Fruit fly (Drosophila melanogaster): ENCODE measurements around the gene Prim1.

The Prim1 gene

dm6 chr3L:8360063-8360642 lies 20.0 kb downstream of the Prim1 start:
- TF ChIP-seq CG8478 (optimal IDR thresholded peaks at IDR 0.05) = no peak
- no peak for TF ChIP-seq CTCF (optimal IDR thresholded peaks at IDR 0.05)

DNA sequence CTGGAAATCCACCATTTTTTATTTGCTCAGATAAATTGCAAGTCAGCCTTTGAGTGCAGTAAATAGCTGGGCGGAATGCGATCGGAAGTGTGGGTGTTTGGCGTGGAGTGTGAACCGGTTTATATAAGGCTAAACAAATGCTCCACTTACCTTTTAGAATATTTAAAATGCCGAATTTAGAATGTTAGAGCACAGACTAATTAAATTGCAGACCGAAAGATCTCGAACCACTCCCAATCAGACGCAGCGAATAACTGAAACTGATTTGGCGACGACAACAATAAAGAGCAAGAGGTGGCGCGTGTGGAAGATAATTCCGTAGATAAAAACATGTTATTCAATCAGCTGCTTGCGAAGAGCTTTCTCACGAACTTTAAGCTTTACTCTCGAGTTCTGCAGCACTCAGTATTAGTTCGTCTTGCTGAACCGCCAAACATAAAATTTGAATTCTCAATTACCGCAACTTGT lies 20.6 kb downstream of the Prim1 start, which contains the start of gene Idh:
Gene Idh, minus strand, starts transcription at position 264 of the 468 bp plus-strand sequence.
- TF ChIP-seq CTCF (optimal IDR thresholded peaks at IDR 0.05) = no peak
- TF ChIP-seq CG8478 (optimal IDR thresholded peaks at IDR 0.05) = no peak

DNA sequence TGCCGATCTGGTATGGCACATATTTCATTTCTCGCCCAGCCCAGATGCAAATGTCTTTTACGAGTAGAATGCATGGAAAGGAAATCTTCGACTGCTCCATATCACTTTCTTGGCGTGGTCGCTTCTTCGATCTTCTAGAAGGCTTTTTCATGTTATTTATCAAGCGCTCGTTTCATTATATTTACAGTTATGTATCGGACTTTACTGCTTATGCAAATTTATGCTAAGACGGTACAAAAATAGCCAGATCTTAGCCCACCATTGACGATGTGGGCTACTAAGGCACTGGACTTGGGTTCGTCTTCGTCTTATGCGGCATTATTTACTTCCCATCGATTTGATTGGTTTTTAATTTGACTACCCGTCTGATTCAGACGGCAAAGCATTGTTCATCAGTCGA lies 23.2 kb downstream of the Prim1 start:
- TF ChIP-seq CTCF (optimal IDR thresholded peaks at IDR 0.05) = no peak
- TF ChIP-seq CG8478 (optimal IDR thresholded peaks at IDR 0.05) = no peak

DNA sequence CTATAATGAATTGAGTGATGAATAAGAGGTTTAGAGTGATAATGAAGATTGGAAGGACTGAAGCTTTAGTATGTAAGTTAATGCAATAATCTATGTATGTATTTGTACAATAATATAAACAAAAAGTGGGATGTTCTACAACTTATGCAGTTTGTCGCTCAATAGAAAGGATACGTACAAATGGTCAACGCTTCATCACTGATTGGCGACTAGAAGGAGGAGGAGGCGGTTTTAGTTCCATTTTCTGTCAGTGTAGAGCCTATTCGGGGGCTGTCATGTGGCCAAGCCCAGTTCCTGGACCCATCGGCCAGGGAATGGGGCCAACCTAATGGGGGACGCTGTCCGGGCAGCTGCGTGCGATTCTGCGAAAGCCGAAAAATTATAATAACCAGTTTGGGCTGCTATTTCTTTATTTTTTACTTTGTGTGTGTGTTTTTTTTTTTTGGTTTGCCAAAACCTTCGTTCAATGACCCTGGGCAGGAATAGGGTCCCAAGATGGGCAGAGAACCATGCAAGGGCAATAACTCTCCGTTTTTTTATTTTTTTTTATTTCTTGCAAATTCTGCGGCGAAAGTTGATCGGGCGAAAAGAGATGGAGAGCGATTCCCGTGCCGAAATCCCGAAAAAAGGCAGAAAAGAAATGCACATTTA lies 28.7 kb downstream of the Prim1 start:
- TF ChIP-seq CG8478 (optimal IDR thresholded peaks at IDR 0.05) (no peak), CTCF (optimal IDR thresholded peaks at IDR 0.05) (no peak)

DNA sequence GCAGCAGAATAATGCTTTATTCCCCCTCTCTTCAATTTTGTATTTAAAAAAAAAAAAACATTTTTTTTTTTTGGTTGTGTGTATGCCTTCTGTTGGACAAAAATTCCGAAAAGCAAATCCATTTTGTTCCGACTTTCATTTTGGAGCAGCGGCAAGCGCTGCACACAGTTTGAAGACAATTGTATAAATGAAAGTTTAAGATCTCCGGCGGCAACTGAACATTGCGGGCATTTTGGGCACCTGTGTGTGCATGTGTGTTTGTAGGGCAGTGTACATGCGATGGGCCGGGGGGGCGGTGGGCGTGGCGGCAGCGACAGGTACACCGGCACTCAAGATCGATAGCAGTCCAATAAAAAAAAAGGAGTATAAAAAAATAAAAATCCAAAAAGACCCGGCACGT lies 29.3 kb downstream of the Prim1 start:
- TF ChIP-seq CG8478 (optimal IDR thresholded peaks at IDR 0.05) = no peak
- no peak for TF ChIP-seq CTCF (optimal IDR thresholded peaks at IDR 0.05)

DNA sequence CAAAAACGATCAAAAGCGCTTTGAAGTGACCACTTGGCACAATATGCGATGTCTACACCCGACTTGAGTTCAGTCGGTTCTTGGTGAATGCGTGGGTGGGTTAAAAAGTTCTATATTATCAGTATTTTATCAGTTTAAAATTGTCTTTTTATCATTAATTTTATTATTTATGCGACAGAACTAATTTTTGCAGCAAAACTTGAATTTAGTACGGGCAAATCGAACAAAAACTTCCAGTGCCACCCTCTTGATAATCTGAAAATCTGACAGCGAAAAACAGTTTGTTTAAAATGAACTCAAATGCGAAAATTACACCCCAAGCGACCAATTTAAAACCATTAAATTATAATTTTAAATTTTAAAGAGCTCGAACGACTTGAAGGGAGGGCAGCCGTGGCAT lies 30.8 kb downstream of the Prim1 start:
- TF ChIP-seq CG8478 (optimal IDR thresholded peaks at IDR 0.05) (no peak), CTCF (optimal IDR thresholded peaks at IDR 0.05) (no peak)

- TF ChIP-seq CG8478 (optimal IDR thresholded peaks at IDR 0.05) = no peak
- no peak for TF ChIP-seq CTCF (optimal IDR thresholded peaks at IDR 0.05)
Observed at dm6 chr3L:8371538-8371937, 31.4 kb downstream of the Prim1 start.

- TF ChIP-seq CTCF (optimal IDR thresholded peaks at IDR 0.05) (no peak), CG8478 (optimal IDR thresholded peaks at IDR 0.05) (no peak)
Observed at dm6 chr3L:8372035-8372434, 31.9 kb downstream of the Prim1 start, which contains the start of gene ImpE1. TSS of gene ImpE1 (plus strand) at chr3L:8372405.

dm6 chr3L:8374107-8374506 lies 34.0 kb downstream of the Prim1 start:
- TF ChIP-seq CG8478 (optimal IDR thresholded peaks at IDR 0.05) = no peak
- TF ChIP-seq CTCF (optimal IDR thresholded peaks at IDR 0.05) = no peak

DNA sequence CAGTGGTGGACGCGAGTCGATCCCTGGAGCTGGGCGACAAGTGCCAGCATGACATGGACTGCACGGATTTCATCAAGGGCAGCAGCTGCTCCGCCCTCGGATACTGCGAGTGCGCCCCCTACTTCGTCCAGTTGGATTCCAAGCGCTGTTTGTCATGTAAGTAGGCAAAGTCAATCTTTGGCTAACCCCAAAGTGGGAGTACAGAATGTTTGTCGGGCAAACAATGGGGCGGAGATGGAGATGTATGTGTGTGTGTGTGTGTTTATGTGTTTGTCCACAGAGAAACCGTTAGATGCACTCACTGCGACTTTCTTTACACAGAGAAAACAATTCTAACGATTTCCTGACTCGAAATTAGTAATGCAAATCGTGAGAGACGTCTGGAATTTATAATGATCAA lies 39.0 kb downstream of the Prim1 start:
- TF ChIP-seq CTCF (optimal IDR thresholded peaks at IDR 0.05) = no peak
- TF ChIP-seq CG8478 (optimal IDR thresholded peaks at IDR 0.05) = no peak

DNA sequence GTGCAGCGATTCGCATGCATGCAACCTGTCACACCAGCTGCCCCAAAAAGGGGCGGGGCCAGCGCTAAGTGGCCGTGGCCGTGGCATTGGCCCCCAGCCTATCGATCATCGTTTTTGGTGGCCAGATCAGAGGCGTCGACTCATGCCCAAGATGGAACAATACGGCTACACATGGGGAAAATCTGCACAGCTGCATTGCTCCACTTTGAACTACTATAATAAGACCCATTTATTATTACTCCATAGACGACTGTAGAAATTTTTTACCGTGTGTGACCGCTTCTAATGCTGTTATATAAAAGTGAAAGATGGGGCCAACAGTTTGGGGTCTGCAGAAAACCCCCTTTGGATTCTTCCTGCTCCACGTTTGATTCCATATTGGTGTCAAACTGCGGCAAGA lies 43.9 kb downstream of the Prim1 start:
- TF ChIP-seq CG8478 (optimal IDR thresholded peaks at IDR 0.05) = no peak

DNA sequence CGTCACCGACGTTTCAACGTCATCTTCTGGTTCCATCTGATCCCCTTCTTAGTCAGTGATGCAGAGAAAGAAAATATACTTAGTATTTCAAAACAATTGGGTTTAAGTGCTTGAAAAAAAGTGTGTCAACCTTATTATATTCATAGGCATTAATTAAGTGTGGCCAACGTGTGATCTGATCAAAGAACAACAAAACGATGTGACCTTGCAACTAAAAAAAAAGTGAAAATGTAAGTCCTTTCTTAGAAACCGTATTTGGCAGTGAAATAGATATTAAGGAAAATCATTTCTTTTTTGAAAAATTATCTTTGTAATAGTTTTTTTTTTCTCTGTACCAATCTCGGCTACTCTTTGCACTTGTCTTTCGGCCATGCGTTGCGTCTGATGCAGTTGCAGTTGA lies 44.9 kb downstream of the Prim1 start:
- no peak for TF ChIP-seq CG8478 (optimal IDR thresholded peaks at IDR 0.05)
- TF ChIP-seq CTCF (optimal IDR thresholded peaks at IDR 0.05) = no peak

DNA sequence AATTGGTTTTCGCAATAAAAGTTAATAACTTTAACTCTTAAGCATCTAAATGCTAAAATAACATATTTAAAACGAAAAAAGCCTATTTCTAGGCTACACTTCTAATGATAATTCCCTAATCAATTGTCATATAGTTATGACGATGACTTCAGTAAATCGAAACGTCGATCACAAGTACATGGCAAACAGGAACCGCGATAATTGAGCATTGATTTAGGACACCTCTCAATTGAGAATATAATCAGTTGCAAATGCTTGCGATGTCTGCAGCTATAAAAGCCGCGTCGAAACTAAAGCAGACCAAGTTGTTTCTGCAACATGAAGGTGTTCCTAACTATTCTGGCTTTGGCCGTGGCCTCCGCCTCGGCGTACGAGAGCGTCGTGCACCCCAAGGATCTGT lies 51.1 kb downstream of the Prim1 start, which contains the start of gene Jon66Ci:
Gene Jon66Ci, plus strand, starts transcription at position 301 of the 400 bp plus-strand sequence.
- TF ChIP-seq CTCF (optimal IDR thresholded peaks at IDR 0.05) (no peak), CG8478 (optimal IDR thresholded peaks at IDR 0.05) (no peak)

- TF ChIP-seq CTCF (optimal IDR thresholded peaks at IDR 0.05) (no peak), CG8478 (optimal IDR thresholded peaks at IDR 0.05) (no peak)
Observed at dm6 chr3L:8393549-8393948, 53.4 kb downstream of the Prim1 start, which contains the start of gene Jon66Cii. TSS of gene Jon66Cii (minus strand) at chr3L:8393649.

Data from S2 (cell line).